Worm (Caenorhabditis elegans) whole organism, young adult: ENCODE data around the gene nspc-10.

Experiments used
- T26A5.8 ChIP-seq: sonication (generic microtip); optimal IDR thresholded peaks from 2 replicates; lab custom pipeline; 2016; ENCODE audit warnings: missing genetic modification characterization, missing compliant biosample characterization
- ama-1 ChIP-seq, 3 experiments: fragments of 150-350 bp in 1 of 3; sonication (generic microtip) in 2 of 3; optimal IDR thresholded peaks; 2 replicates each; lab custom pipeline; 2014 to 2018; ENCODE audit warnings: missing biosample characterization in 2 of 3, missing genetic modification characterization in 2 of 3, missing genetic modification reagents in 2 of 3
- chd-7 ChIP-seq: sonication (generic microtip); optimal IDR thresholded peaks from 2 replicates; lab custom pipeline; 2016; ENCODE audit warnings: mild to moderate bottlenecking, missing genetic modification characterization, moderate library complexity, missing compliant biosample characterization
- dox-1 ChIP-seq: fragments of 200-800 bp; sonication (Bioruptor generic); IDR thresholded peaks from 2 replicates; pipeline ENCODE4 v1.3.6; 2022; ENCODE audit warnings: missing genetic modification reagents, missing genetic modification characterization, missing compliant biosample characterization
- snpc-4 ChIP-seq, 5 experiments: fragments of 150-350 bp in 1 of 5; sonication (generic microtip) in 4 of 5; optimal IDR thresholded peaks; 2 replicates each; lab custom pipeline; 2014 to 2018; ENCODE audit warnings: missing genetic modification characterization in 5 of 5, missing biosample characterization in 3 of 5, antibody characterized with exemption in 2 of 5, mild to moderate bottlenecking in 2 of 5, missing compliant biosample characterization in 2 of 5, missing genotype in 2 of 5, moderate library complexity in 2 of 5, missing genetic modification reagents in 1 of 5

DNA sequence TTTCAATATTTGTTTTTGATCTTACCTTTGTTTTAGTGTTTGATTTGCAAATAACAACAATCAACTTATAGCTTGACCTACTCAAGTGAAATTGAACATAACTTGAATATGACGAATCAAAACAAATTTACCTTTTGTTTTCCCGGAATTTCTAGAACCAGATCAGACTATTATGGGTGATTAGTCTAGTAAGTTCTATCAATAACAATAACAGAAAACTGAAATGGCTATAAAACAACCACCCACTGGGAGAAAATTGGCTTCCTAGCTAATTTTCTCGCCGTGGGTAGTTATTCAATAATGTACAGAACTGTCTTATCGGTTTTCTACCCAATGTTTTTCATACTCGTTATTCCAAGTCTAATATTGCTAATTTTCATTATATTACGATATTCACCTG is 14.7 kb upstream of the nspc-10 start, which contains the start of gene srd-45:
- TF ChIP-seq ama-1 (optimal IDR thresholded peaks at IDR 0.05; lab: Kevin White, UChicago) (no peak), ama-1 (GFP tag; optimal IDR thresholded peaks at IDR 0.05; lab: Kevin White, UChicago) (no peak), chd-7 (tag; lab: Kevin White, UChicago) (no peak), T26A5.8 (tag; lab: Kevin White, UChicago) (no peak), dox-1 (no peak), snpc-4 (GFP tag; optimal IDR thresholded peaks at IDR 0.05; lab: Kevin White, UChicago) (no peak), snpc-4 (tag; optimal IDR thresholded peaks at IDR 0.05; lab: Kevin White, UChicago) (no peak)
